Worm (Caenorhabditis elegans): ENCODE data around the gene Y41D4A.4.

ce11 chrIV:1699599-1699998, 46.2 kb upstream of the Y41D4A.4 start, which contains the start of gene bus-2:
- TF ChIP-seq nhr-11 (tag; optimal IDR thresholded peaks at IDR 0.05) (no peak), pros-1 (tag; optimal IDR thresholded peaks at IDR 0.05) (no peak), tbx-2 (tag; optimal IDR thresholded peaks at IDR 0.05) (no peak), sdc-2 (tag; optimal IDR thresholded peaks at IDR 0.05) (no peak), pha-4 (tag; optimal IDR thresholded peaks at IDR 0.05) (no peak), elt-2 (tag; optimal IDR thresholded peaks at IDR 0.05) (no peak), eyg-1 (tag; optimal IDR thresholded peaks at IDR 0.05) (no peak), pha-2 (tag; optimal IDR thresholded peaks at IDR 0.05) (no peak), syd-9 (tag; optimal IDR thresholded peaks at IDR 0.05) (no peak), lin-11 (tag; optimal IDR thresholded peaks at IDR 0.05) (no peak), dve-1 (tag; optimal IDR thresholded peaks at IDR 0.05) (no peak)

All from whole organism, late embryonic.